Fruit fly (Drosophila melanogaster) S2 (cell line): ENCODE data around the gene CG33500.

Experiments used
- CG8478 ChIP-seq: fragments of >200 bp; optimal IDR thresholded peaks from 2 replicates; lab custom pipeline; 2018
- CTCF ChIP-seq, 2 experiments: fragments of >200 bp; optimal IDR thresholded peaks; 2 replicates each; lab custom pipeline; 2018

DNA sequence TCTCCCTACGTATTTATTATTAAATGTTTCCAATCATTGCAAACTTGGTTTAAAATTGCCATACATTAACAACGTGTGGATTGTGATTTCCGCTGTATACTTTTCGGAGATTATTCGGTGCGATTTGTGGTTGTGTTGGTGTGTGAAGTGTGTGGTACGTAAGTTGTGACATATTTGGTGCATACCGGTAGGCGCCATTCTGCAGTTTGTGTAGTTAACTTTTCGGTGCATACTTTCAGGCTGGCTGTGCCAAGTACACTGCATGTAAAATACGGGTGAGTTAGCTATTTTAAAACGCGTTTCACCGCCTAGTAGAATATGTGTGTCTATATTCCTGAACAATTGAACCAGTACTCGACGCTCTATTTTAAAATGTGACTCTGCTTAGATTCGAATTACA, 14.8 kb downstream of the CG33500 start:
- no peak for TF ChIP-seq CG8478 (lab: Kevin White, UChicago)
- peak; percentile 74 to 75 for TF ChIP-seq CTCF (optimal IDR thresholded peaks at IDR 0.05; lab: Kevin White, UChicago)
